Worm (Caenorhabditis elegans): ENCODE measurements around the gene F25B5.3.

- TF ChIP-seq ztf-11 (tag; optimal IDR thresholded peaks at IDR 0.05) = no peak
- no peak for TF ChIP-seq F26F4.8 (GFP tag; conservative IDR thresholded peaks at IDR 0.05)
- no peak for TF ChIP-seq madf-9 (GFP tag; conservative IDR thresholded peaks at IDR 0.05)
- no peak for TF ChIP-seq dpl-1 (GFP tag; optimal IDR thresholded peaks at IDR 0.05)
- TF ChIP-seq ceh-82 (tag; optimal IDR thresholded peaks at IDR 0.05) = no peak
- no peak for TF ChIP-seq lsy-2 (tag; optimal IDR thresholded peaks at IDR 0.05)
- TF ChIP-seq mdl-1 (tag; optimal IDR thresholded peaks at IDR 0.05) = no peak
- TF ChIP-seq unc-62 (GFP tag; optimal IDR thresholded peaks at IDR 0.05 in 1 of 2) = no peak
- no peak for TF ChIP-seq unc-62 (tag; optimal IDR thresholded peaks at IDR 0.05)
- no peak for TF ChIP-seq hmg-1.1 (GFP tag; IDR thresholded peaks at IDR 0.05)
- TF ChIP-seq pqm-1 (tag; optimal IDR thresholded peaks at IDR 0.05) = no peak
- TF ChIP-seq ZK546.5 (tag; optimal IDR thresholded peaks at IDR 0.05) = no peak
- TF ChIP-seq jun-1 (tag; optimal IDR thresholded peaks at IDR 0.05) = no peak
- TF ChIP-seq nhr-11 (tag; optimal IDR thresholded peaks at IDR 0.05) = no peak
- TF ChIP-seq hlh-11 (tag; optimal IDR thresholded peaks at IDR 0.05) = no peak
These were observed 27.3 kb downstream of the F25B5.3 start for ce11 chrIII:5976021-5976420.

Data from whole organism, L4 larva.